Fruit fly (Drosophila melanogaster) whole organism, adult: ENCODE data around the gene CG18234.

ENCODE experiments used
- CG11617 ChIP-seq: fragments of 200-800 bp; sonication (Bioruptor generic); optimal IDR thresholded peaks from 2 replicates; lab custom pipeline; 2017; ENCODE audit warnings: mild to moderate bottlenecking, missing biosample characterization, missing genetic modification reagents, missing genetic modification characterization
- CG12768 ChIP-seq: fragments of 200-800 bp; sonication (Bioruptor generic); optimal IDR thresholded peaks from 2 replicates; lab custom pipeline; 2017; ENCODE audit warnings: missing biosample characterization, missing genetic modification characterization, mild to moderate bottlenecking, moderate library complexity, missing genetic modification reagents
- CG14711 ChIP-seq: fragments of 200-800 bp; sonication (Bioruptor generic); optimal IDR thresholded peaks from 2 replicates; lab custom pipeline; 2018; ENCODE audit warnings: missing biosample characterization, mild to moderate bottlenecking, missing genetic modification characterization, moderate library complexity
- CG1620 ChIP-seq: fragments of 200-800 bp; sonication (Bioruptor generic); optimal IDR thresholded peaks from 2 replicates; lab custom pipeline; 2016; ENCODE audit warnings: missing biosample characterization, missing genetic modification characterization
- CG33017 ChIP-seq: fragments of 200-800 bp; sonication (Bioruptor generic); optimal IDR thresholded peaks from 2 replicates; lab custom pipeline; 2018; ENCODE audit warnings: missing biosample characterization, mild to moderate bottlenecking, missing genetic modification characterization, moderate library complexity
- CG5204 ChIP-seq: fragments of 200-800 bp; sonication (Bioruptor generic); optimal IDR thresholded peaks from 2 replicates; lab custom pipeline; 2016; ENCODE audit warnings: missing biosample characterization, missing genetic modification characterization
- CG7045 ChIP-seq: fragments of 200-800 bp; sonication (Bioruptor generic); optimal IDR thresholded peaks from 2 replicates; lab custom pipeline; 2017; ENCODE audit warnings: missing biosample characterization, mild to moderate bottlenecking, missing genetic modification characterization
- CG7101 ChIP-seq: fragments of 200-800 bp; sonication (Bioruptor generic); optimal IDR thresholded peaks from 2 replicates; lab custom pipeline; 2018; ENCODE audit warnings: missing biosample characterization, mild to moderate bottlenecking, missing genetic modification characterization, moderate library complexity
- Clk ChIP-seq: fragments of 200-800 bp; sonication (Bioruptor generic); optimal IDR thresholded peaks from 2 replicates; lab custom pipeline; 2017; ENCODE audit warnings: missing biosample characterization, missing genetic modification characterization
- Crg-1 ChIP-seq: fragments of 200-800 bp; sonication (Bioruptor generic); optimal IDR thresholded peaks from 2 replicates; lab custom pipeline; 2016; ENCODE audit warnings: missing biosample characterization, missing genetic modification characterization
- Hr96 ChIP-seq: fragments of 200-800 bp; sonication (Bioruptor generic); optimal IDR thresholded peaks from 2 replicates; lab custom pipeline; 2016; ENCODE audit warnings: missing biosample characterization, missing genetic modification characterization
- Mnt ChIP-seq: fragments of 200-800 bp; sonication (Bioruptor generic); optimal IDR thresholded peaks from 2 replicates; lab custom pipeline; 2016; ENCODE audit warnings: missing biosample characterization, mild to moderate bottlenecking, missing genetic modification characterization
- bab1 ChIP-seq: fragments of 200-800 bp; sonication (Bioruptor generic); optimal IDR thresholded peaks from 3 replicates; lab custom pipeline; 2019; ENCODE audit warnings: missing biosample characterization, mild to moderate bottlenecking, missing genetic modification characterization, moderate library complexity
- cic ChIP-seq: fragments of 200-800 bp; sonication (Bioruptor generic); optimal IDR thresholded peaks from 2 replicates; lab custom pipeline; 2017; ENCODE audit warnings: missing biosample characterization, mild to moderate bottlenecking, missing genetic modification characterization, moderate library complexity
- cnc ChIP-seq, 2 experiments: fragments of >200 bp; optimal IDR thresholded peaks; 2 replicates each; lab custom pipeline; 2017
- kay ChIP-seq: fragments of 200-800 bp; sonication (Bioruptor generic); peaks from one replicate; lab custom pipeline; 2016; ENCODE audit warnings: missing biosample characterization, missing genetic modification characterization, borderline replicate concordance
- ovo ChIP-seq: fragments of 200-800 bp; sonication (Bioruptor generic); optimal IDR thresholded peaks from 2 replicates; lab custom pipeline; 2016; ENCODE audit warnings: missing biosample characterization, missing genetic modification characterization
- pad ChIP-seq: fragments of 200-800 bp; sonication (Bioruptor generic); optimal IDR thresholded peaks from 3 replicates; lab custom pipeline; 2017; ENCODE audit warnings: missing biosample characterization, missing genetic modification characterization, mild to moderate bottlenecking, moderate library complexity, missing genetic modification reagents
- tj ChIP-seq: fragments of 200-800 bp; sonication (Bioruptor generic); optimal IDR thresholded peaks from 3 replicates; lab custom pipeline; 2017; ENCODE audit warnings: missing biosample characterization, mild to moderate bottlenecking, missing genetic modification characterization, moderate library complexity
- toe ChIP-seq: fragments of 200-800 bp; sonication (Bioruptor generic); optimal IDR thresholded peaks from 2 replicates; lab custom pipeline; 2016; ENCODE audit warnings: missing biosample characterization, missing genetic modification characterization

The CG18234 gene

dm6 chr3L:18637348-18637747 is 34.1 kb downstream of the CG18234 start:
- TF ChIP-seq cic (GFP tag; lab: Kevin White, UChicago) = no peak
- no peak for TF ChIP-seq ovo (GFP tag; lab: Kevin White, UChicago)
- TF ChIP-seq CG7045 (GFP tag; lab: Kevin White, UChicago) = no peak
- TF ChIP-seq kay (GFP tag; lab: Kevin White, UChicago) = no peak
- TF ChIP-seq Clk (GFP tag; lab: Kevin White, UChicago) = no peak

- peak; percentile 9 for TF ChIP-seq Mnt
- TF ChIP-seq CG33017 (tag; lab: Kevin White, UChicago) = peak; percentile 30
- no peak for TF ChIP-seq bab1 (GFP tag; lab: Kevin White, UChicago)
- no peak for TF ChIP-seq Crg-1 (GFP tag; lab: Kevin White, UChicago)
- no peak for TF ChIP-seq Hr96
- no peak for TF ChIP-seq CG7045 (GFP tag; lab: Kevin White, UChicago)
- TF ChIP-seq CG11617 (GFP tag; lab: Kevin White, UChicago) = no peak
- TF ChIP-seq cnc (optimal IDR thresholded peaks at IDR 0.05; lab: Kevin White, UChicago) = no peak
These were observed 34.8 kb downstream of the CG18234 start for dm6 chr3L:18638043-18638442.

- no peak for TF ChIP-seq Hr96
- TF ChIP-seq CG1620 (GFP tag; lab: Kevin White, UChicago) = no peak
- TF ChIP-seq CG7101 (tag; lab: Kevin White, UChicago) = no peak
- no peak for TF ChIP-seq ovo (GFP tag; lab: Kevin White, UChicago)
- no peak for TF ChIP-seq CG5204 (GFP tag; lab: Kevin White, UChicago)
- no peak for TF ChIP-seq cnc (optimal IDR thresholded peaks at IDR 0.05; lab: Kevin White, UChicago)
- TF ChIP-seq pad = no peak
- TF ChIP-seq CG7045 (GFP tag; lab: Kevin White, UChicago) = no peak
- no peak for TF ChIP-seq Mnt
These were observed 35.3 kb downstream of the CG18234 start for dm6 chr3L:18638487-18638886.

dm6 chr3L:18640584-18641527 is 37.6 kb downstream of the CG18234 start:
- TF ChIP-seq kay (GFP tag; lab: Kevin White, UChicago) (peak; percentile 98), tj (GFP tag; lab: Kevin White, UChicago) (peak; percentile 69), toe (GFP tag; lab: Kevin White, UChicago) (peak; percentile 96), cic (GFP tag; lab: Kevin White, UChicago) (peak; percentile 94), CG7101 (tag; lab: Kevin White, UChicago) (peak; percentile 95), CG5204 (GFP tag; lab: Kevin White, UChicago) (peak; percentile 97), ovo (GFP tag; lab: Kevin White, UChicago) (peak; percentile 66), CG33017 (tag; lab: Kevin White, UChicago) (peak; percentile 96), bab1 (GFP tag; lab: Kevin White, UChicago) (peak; percentile 87), CG14711 (tag; lab: Kevin White, UChicago) (peak; percentile 90), CG1620 (GFP tag; lab: Kevin White, UChicago) (peak; percentile 79), Hr96 (peak; percentile 96), Clk (GFP tag; lab: Kevin White, UChicago) (peak; percentile 96), Mnt (peak; percentile 78), Crg-1 (GFP tag; lab: Kevin White, UChicago) (peak; percentile 87), CG11617 (GFP tag; lab: Kevin White, UChicago) (peak; percentile 96), CG12768 (GFP tag; lab: Kevin White, UChicago) (peak; percentile 95), CG7045 (GFP tag; lab: Kevin White, UChicago) (peak; percentile 96), pad (peak; percentile 83), cnc (optimal IDR thresholded peaks at IDR 0.05; lab: Kevin White, UChicago) (no peak)

dm6 chr3L:18643222-18643621 is 40.0 kb downstream of the CG18234 start:
- TF ChIP-seq Crg-1 (GFP tag; lab: Kevin White, UChicago) (no peak), CG7045 (GFP tag; lab: Kevin White, UChicago) (no peak), kay (GFP tag; lab: Kevin White, UChicago) (peak; percentile 76)

dm6 chr3L:18653737-18654136 is 50.5 kb downstream of the CG18234 start:
- TF ChIP-seq kay (GFP tag; lab: Kevin White, UChicago) (peak; percentile 49), cic (GFP tag; lab: Kevin White, UChicago) (no peak)
